Fruit fly (Drosophila melanogaster) whole organism, embryonic: Measurements from ENCODE around the gene Rbbp5.
A peak's percentile ranks its signal among the peaks of the same experiment; 100 is the strongest.

Experiments used
- BtbVII ChIP-seq: fragments of 200-800 bp; sonication (Bioruptor generic); optimal IDR thresholded peaks from 3 replicates; lab custom pipeline; 2017; ENCODE audit warnings: missing biosample characterization, mild to moderate bottlenecking, missing genetic modification characterization
- CG10274 ChIP-seq: fragments of 200-800 bp; sonication (Bioruptor generic); optimal IDR thresholded peaks from 3 replicates; lab custom pipeline; 2017; ENCODE audit warnings: missing biosample characterization, mild to moderate bottlenecking, missing genetic modification characterization
- CG12219 ChIP-seq: fragments of 200-800 bp; sonication (Bioruptor generic); optimal IDR thresholded peaks from 3 replicates; lab custom pipeline; 2018; ENCODE audit warnings: missing biosample characterization, mild to moderate bottlenecking, missing genetic modification characterization
- CG12236 ChIP-seq: fragments of 200-800 bp; sonication (Bioruptor generic); optimal IDR thresholded peaks from 2 replicates; lab custom pipeline; 2016; ENCODE audit warnings: missing biosample characterization, missing genetic modification characterization
- CG12299 ChIP-seq: fragments of 200-800 bp; sonication (Bioruptor generic); optimal IDR thresholded peaks from 2 replicates; lab custom pipeline; 2018; ENCODE audit warnings: missing biosample characterization, mild to moderate bottlenecking, missing genetic modification characterization
- CG12769 ChIP-seq: fragments of 200-800 bp; sonication (Bioruptor generic); optimal IDR thresholded peaks from 2 replicates; lab custom pipeline; 2019; ENCODE audit warnings: missing biosample characterization, mild to moderate bottlenecking, missing genetic modification characterization, moderate library complexity
- CG14050 ChIP-seq: fragments of 200-800 bp; sonication (Bioruptor generic); IDR thresholded peaks from 3 replicates; pipeline ENCODE4 v1.3.6; 2022; ENCODE audit warnings: missing biosample characterization, missing genetic modification characterization
- CG14667 ChIP-seq: fragments of 200-800 bp; sonication (Bioruptor generic); IDR thresholded peaks from 2 replicates; pipeline ENCODE4 v1.3.6; 2022; ENCODE audit warnings: missing biosample characterization, missing genetic modification characterization
- CG14710 ChIP-seq: fragments of 200-800 bp; sonication (Bioruptor generic); optimal IDR thresholded peaks from 3 replicates; lab custom pipeline; 2019; ENCODE audit warnings: missing biosample characterization, mild to moderate bottlenecking, missing genetic modification characterization, moderate library complexity
- CG15479 ChIP-seq: fragments of 200-800 bp; sonication (Bioruptor generic); optimal IDR thresholded peaks from 3 replicates; lab custom pipeline; 2019; ENCODE audit warnings: missing biosample characterization, mild to moderate bottlenecking, missing genetic modification characterization, moderate library complexity
- CG17361 ChIP-seq: fragments of 200-800 bp; sonication (Bioruptor generic); IDR thresholded peaks from 3 replicates; pipeline ENCODE4 v1.3.6; 2022; ENCODE audit warnings: missing biosample characterization, missing genetic modification characterization
- CG17912 ChIP-seq: fragments of 200-800 bp; sonication (Bioruptor generic); optimal IDR thresholded peaks from 2 replicates; lab custom pipeline; 2018; ENCODE audit warnings: missing biosample characterization, mild to moderate bottlenecking, missing genetic modification characterization
- CG2120 ChIP-seq: fragments of 200-800 bp; sonication (Bioruptor generic); optimal IDR thresholded peaks from 3 replicates; lab custom pipeline; 2016; ENCODE audit warnings: missing biosample characterization, missing genetic modification characterization
- CG2129 ChIP-seq: fragments of 200-800 bp; sonication (Bioruptor generic); IDR thresholded peaks from 2 replicates; pipeline ENCODE4 v1.3.6; 2022; ENCODE audit warnings: missing biosample characterization, missing genetic modification characterization; ENCODE audit not compliant: partially characterized antibody
- CG34422 ChIP-seq: fragments of 200-800 bp; sonication (Bioruptor generic); IDR thresholded peaks from 3 replicates; pipeline ENCODE4 v1.3.6; 2022; ENCODE audit warnings: missing biosample characterization, missing genetic modification characterization
- CG3847 ChIP-seq: fragments of 200-800 bp; sonication (Bioruptor generic); IDR thresholded peaks from 2 replicates; pipeline ENCODE4 v1.3.6; 2022; ENCODE audit warnings: missing biosample characterization, missing genetic modification characterization
- CG4328 ChIP-seq: fragments of 200-800 bp; sonication (Bioruptor generic); optimal IDR thresholded peaks from 3 replicates; lab custom pipeline; 2017; ENCODE audit warnings: missing biosample characterization, missing genetic modification reagents, missing genetic modification characterization
- CG4617 ChIP-seq: fragments of 200-800 bp; sonication (Bioruptor generic); optimal IDR thresholded peaks from 3 replicates; lab custom pipeline; 2016; ENCODE audit warnings: missing biosample characterization, missing genetic modification characterization, borderline replicate concordance
- CG4730 ChIP-seq: fragments of 200-800 bp; sonication (Bioruptor generic); IDR thresholded peaks from 2 replicates; pipeline ENCODE4 v1.3.6; 2022; ENCODE audit warnings: missing biosample characterization, missing genetic modification characterization
- CG6689 ChIP-seq: fragments of 200-800 bp; sonication (Bioruptor generic); IDR thresholded peaks from 2 replicates; pipeline ENCODE4 v1.3.6; 2022; ENCODE audit warnings: missing biosample characterization, missing genetic modification characterization
- CG7928 ChIP-seq: fragments of 200-800 bp; sonication (Bioruptor generic); optimal IDR thresholded peaks from 2 replicates; lab custom pipeline; 2017; ENCODE audit warnings: missing biosample characterization, mild to moderate bottlenecking, missing genetic modification characterization
- CTCF ChIP-seq: fragments of 200-800 bp; sonication (Bioruptor generic); optimal IDR thresholded peaks from 2 replicates; lab custom pipeline; 2017; ENCODE audit warnings: missing biosample characterization, mild to moderate bottlenecking, missing genetic modification characterization, moderate library complexity
- Dip3 ChIP-seq: fragments of 200-800 bp; sonication (Bioruptor generic); optimal IDR thresholded peaks from 3 replicates; lab custom pipeline; 2016; ENCODE audit warnings: missing biosample characterization, missing genetic modification characterization
- H15 ChIP-seq: fragments of 200-800 bp; sonication (Bioruptor generic); IDR thresholded peaks from 3 replicates; pipeline ENCODE4 v1.3.6; 2022; ENCODE audit warnings: missing biosample characterization, missing genetic modification characterization
- Hand ChIP-seq: fragments of 200-800 bp; sonication (Bioruptor generic); optimal IDR thresholded peaks from 2 replicates; lab custom pipeline; 2017; ENCODE audit warnings: mild to moderate bottlenecking, missing biosample characterization, missing genetic modification reagents, missing genetic modification characterization
- Hr39 ChIP-seq: fragments of >200 bp; optimal IDR thresholded peaks from 2 replicates; lab custom pipeline; 2017
- Lim3 ChIP-seq: fragments of 200-800 bp; sonication (Bioruptor generic); IDR thresholded peaks from 2 replicates; pipeline ENCODE4 v1.3.6; 2022; ENCODE audit warnings: missing biosample characterization, missing genetic modification characterization
- Med ChIP-seq: fragments of 200-800 bp; sonication (Bioruptor generic); peaks from one replicate; lab custom pipeline; 2016; ENCODE audit warnings: missing biosample characterization, missing genetic modification characterization, mild to moderate bottlenecking, inconsistent platforms, moderate library complexity
- NC2α ChIP-seq: fragments of 200-800 bp; sonication (Bioruptor generic); optimal IDR thresholded peaks from 2 replicates; lab custom pipeline; 2016; ENCODE audit warnings: missing biosample characterization, missing genetic modification characterization
- Nf-YA ChIP-seq: fragments of 200-800 bp; sonication (Bioruptor generic); IDR thresholded peaks from 2 replicates; pipeline ENCODE4 v1.3.6; 2022; ENCODE audit warnings: missing biosample characterization, missing genetic modification characterization
- Nf-YC ChIP-seq: fragments of 200-800 bp; optimal IDR thresholded peaks from 3 replicates; lab custom pipeline; 2019; ENCODE audit warnings: missing biosample characterization, mild to moderate bottlenecking, missing genetic modification characterization, moderate library complexity
- Sin3A ChIP-seq: fragments of >200 bp; optimal IDR thresholded peaks from 2 replicates; lab custom pipeline; 2018
- Six4 ChIP-seq: fragments of 200-800 bp; sonication (Bioruptor generic); optimal IDR thresholded peaks from 2 replicates; lab custom pipeline; 2016; ENCODE audit warnings: missing biosample characterization, missing genetic modification characterization
- amos ChIP-seq: fragments of 200-800 bp; sonication (Bioruptor generic); IDR thresholded peaks from 2 replicates; pipeline ENCODE4 v1.3.6; 2022; ENCODE audit warnings: missing biosample characterization, missing genetic modification characterization; ENCODE audit not compliant: partially characterized antibody
- bab2 ChIP-seq: fragments of 200-800 bp; sonication (Bioruptor generic); optimal IDR thresholded peaks from 2 replicates; lab custom pipeline; 2016; ENCODE audit warnings: missing biosample characterization, missing genetic modification characterization
- crol ChIP-seq: fragments of 200-800 bp; sonication (Bioruptor generic); IDR thresholded peaks from 2 replicates; pipeline ENCODE4 v1.3.6; 2022; ENCODE audit warnings: missing biosample characterization, missing genetic modification characterization
- ewg ChIP-seq: fragments of 200-800 bp; sonication (Bioruptor generic); optimal IDR thresholded peaks from 3 replicates; lab custom pipeline; 2017; ENCODE audit warnings: mild to moderate bottlenecking, missing biosample characterization, missing genetic modification reagents, missing genetic modification characterization
- gsb-n ChIP-seq: fragments of 200-800 bp; sonication (Bioruptor generic); optimal IDR thresholded peaks from 3 replicates; lab custom pipeline; 2018; ENCODE audit warnings: missing biosample characterization, mild to moderate bottlenecking, missing genetic modification characterization
- gt ChIP-seq: fragments of 200-800 bp; sonication (Bioruptor generic); IDR thresholded peaks from 2 replicates; pipeline ENCODE4 v1.3.6; 2022; ENCODE audit warnings: missing biosample characterization, missing genetic modification characterization
- hb ChIP-seq: fragments of 200-800 bp; sonication (Bioruptor generic); IDR thresholded peaks from 3 replicates; pipeline ENCODE4 v1.3.6; 2022; ENCODE audit warnings: missing biosample characterization, missing genetic modification characterization; ENCODE audit not compliant: partially characterized antibody
- hkb ChIP-seq, 2 experiments: fragments of 200-800 bp in 1 of 2; fragments of >200 bp in 1 of 2; sonication (Bioruptor generic) in 1 of 2; IDR thresholded peaks in 1 of 2; optimal IDR thresholded peaks in 1 of 2; 2 replicates each; pipeline versions ENCODE4 v1.3.6 to Lab custom; 2017 to 2022; ENCODE audit warnings: missing biosample characterization in 1 of 2, missing genetic modification characterization in 1 of 2
- lab ChIP-seq: fragments of 200-800 bp; sonication (Bioruptor generic); optimal IDR thresholded peaks from 3 replicates; lab custom pipeline; 2017; ENCODE audit warnings: missing biosample characterization, missing genetic modification characterization, mild to moderate bottlenecking, moderate library complexity, missing genetic modification reagents
- lmd ChIP-seq: fragments of 200-800 bp; sonication (Bioruptor generic); IDR thresholded peaks from 2 replicates; pipeline ENCODE4 v1.3.6; 2022; ENCODE audit warnings: missing biosample characterization, missing genetic modification characterization
- onecut ChIP-seq: fragments of 200-800 bp; sonication (Bioruptor generic); IDR thresholded peaks from 2 replicates; pipeline ENCODE4 v1.3.6; 2022; ENCODE audit warnings: missing biosample characterization, missing genetic modification characterization
- pzg ChIP-seq: fragments of 200-800 bp; sonication (Bioruptor generic); optimal IDR thresholded peaks from 3 replicates; lab custom pipeline; 2018; ENCODE audit warnings: missing biosample characterization, mild to moderate bottlenecking, missing genetic modification characterization, moderate library complexity
- row ChIP-seq: fragments of 200-800 bp; sonication (Bioruptor generic); IDR thresholded peaks from 3 replicates; pipeline ENCODE4 v1.3.6; 2022; ENCODE audit warnings: missing biosample characterization, missing genetic modification characterization
- salm ChIP-seq: fragments of 200-800 bp; sonication (Bioruptor generic); optimal IDR thresholded peaks from 2 replicates; lab custom pipeline; 2018; ENCODE audit warnings: missing biosample characterization, mild to moderate bottlenecking, missing genetic modification characterization
- stwl ChIP-seq: fragments of 200-800 bp; sonication (Bioruptor generic); optimal IDR thresholded peaks from 3 replicates; lab custom pipeline; 2018; ENCODE audit warnings: missing biosample characterization, mild to moderate bottlenecking, missing genetic modification characterization, moderate library complexity
- zf30C ChIP-seq: fragments of 200-800 bp; sonication (Bioruptor generic); optimal IDR thresholded peaks from 3 replicates; lab custom pipeline; 2018; ENCODE audit warnings: missing biosample characterization, mild to moderate bottlenecking, missing genetic modification characterization

Gene Rbbp5

DNA sequence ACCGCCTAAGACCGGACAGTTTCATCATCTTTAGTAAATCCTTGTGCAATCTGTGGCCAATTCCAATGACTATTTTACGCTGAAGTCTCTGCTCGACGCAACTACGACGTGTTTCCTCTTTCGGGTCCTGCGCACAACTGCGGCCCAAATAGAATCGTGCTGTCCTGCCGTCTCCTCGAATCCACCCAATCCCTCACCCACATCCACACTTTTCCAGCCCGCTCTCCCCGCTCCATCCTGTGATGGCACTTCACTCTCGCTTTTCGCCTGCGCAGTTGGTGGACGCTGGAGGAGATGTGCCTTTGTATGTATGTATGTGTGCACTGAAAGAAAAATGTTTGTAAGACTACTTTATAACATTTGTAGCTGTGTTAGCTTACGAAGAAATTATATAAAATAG lies 41.6 kb downstream of the Rbbp5 start, which contains the start of gene CG32225 (continued):
- TF ChIP-seq CG2120 (peak; percentile 8), Med (GFP tag; lab: Kevin White, UChicago) (peak; percentile 4), onecut (GFP tag; lab: Robert Waterston, UW) (peak; percentile 44; the same call in 1 of the 2 replicates), row (GFP tag; lab: Robert Waterston, UW) (peak; percentile 49; the same call in 1 of the 3 replicates), Nf-YC (tag; lab: Kevin White, UChicago) (peak; percentile 3), CG34422 (peak; percentile 31; the same call in 1 of the 3 replicates), CG14050 (GFP tag; lab: Robert Waterston, UW) (no peak), amos (GFP tag; lab: Robert Waterston, UW) (no peak), zf30C (GFP tag; lab: Kevin White, UChicago) (peak; percentile 53), lab (GFP tag; lab: Kevin White, UChicago) (peak; percentile 37), ewg (GFP tag; lab: Kevin White, UChicago) (peak; percentile 99)

- TF ChIP-seq CTCF (GFP tag; lab: Kevin White, UChicago) = peak; percentile 16
- peak; percentile 69 for TF ChIP-seq CG14050 (GFP tag; lab: Robert Waterston, UW)
- peak; percentile 98 for TF ChIP-seq CG2129 (GFP tag; lab: Robert Waterston, UW)
- peak; percentile 86 for TF ChIP-seq lmd
- TF ChIP-seq CG3847 (GFP tag; lab: Robert Waterston, UW) = peak; percentile 82
- no peak for TF ChIP-seq CG4328 (GFP tag; lab: Kevin White, UChicago)
- TF ChIP-seq CG14710 (tag; lab: Kevin White, UChicago) = peak; percentile 91
- TF ChIP-seq CG10274 (GFP tag; lab: Kevin White, UChicago) = peak; percentile 14
- peak; percentile 82 for TF ChIP-seq CG17361 (GFP tag; lab: Robert Waterston, UW)
- peak; percentile 52; the same call in 1 of the 2 replicates for TF ChIP-seq Nf-YA (GFP tag; lab: Robert Waterston, UW)
- peak; percentile 26 for TF ChIP-seq Six4 (GFP tag; lab: Kevin White, UChicago)
- TF ChIP-seq CG12299 = peak; percentile 47
- TF ChIP-seq Hr39 (lab: Kevin White, UChicago) = no peak
- peak; percentile 33 for TF ChIP-seq CG12219
- no peak for TF ChIP-seq CG15479
- TF ChIP-seq stwl (tag; lab: Kevin White, UChicago) = peak; percentile 63
- TF ChIP-seq NC2α = peak; percentile 47
- TF ChIP-seq H15 (GFP tag; lab: Robert Waterston, UW) = peak; percentile 70; the same call in 2 of the 3 replicates
- peak; percentile 1 for TF ChIP-seq Hand (GFP tag; lab: Kevin White, UChicago)
- TF ChIP-seq CG4617 (GFP tag; lab: Kevin White, UChicago) = peak; percentile 93
- peak; percentile 81 for TF ChIP-seq pzg (GFP tag; lab: Kevin White, UChicago)
- no peak for TF ChIP-seq CG12236 (GFP tag; lab: Kevin White, UChicago)
- peak; percentile 64 for TF ChIP-seq bab2 (GFP tag; lab: Kevin White, UChicago)
- peak; percentile 23 for TF ChIP-seq CG17912 (GFP tag; lab: Kevin White, UChicago)
- no peak for TF ChIP-seq gsb-n (tag; lab: Kevin White, UChicago)
- TF ChIP-seq CG6689 (GFP tag; lab: Robert Waterston, UW) = peak; percentile 82
- peak; percentile 97 for TF ChIP-seq hb (GFP tag; lab: Robert Waterston, UW)
- peak; percentile 15 for TF ChIP-seq salm (tag; lab: Kevin White, UChicago)
- TF ChIP-seq CG14667 (GFP tag; lab: Robert Waterston, UW) = peak; percentile 77
- peak; percentile 77 for TF ChIP-seq Dip3
- TF ChIP-seq CG12769 = no peak
- TF ChIP-seq Sin3A (lab: Kevin White, UChicago) = peak; percentile 95
- TF ChIP-seq hkb (optimal IDR thresholded peaks at IDR 0.05; lab: Kevin White, UChicago) = peak; percentile 46
- peak; percentile 67 for TF ChIP-seq hkb (GFP tag; IDR thresholded peaks at IDR 0.05; lab: Robert Waterston, UW)
- peak; percentile 53 for TF ChIP-seq BtbVII
- peak; percentile 88 for TF ChIP-seq CG7928
- TF ChIP-seq Lim3 (GFP tag; lab: Robert Waterston, UW) = no peak
- TF ChIP-seq CG4730 (GFP tag; lab: Robert Waterston, UW) = peak; percentile 70
- 0 out of 2 replicates have a peak, but pooled peaks have one; percentile 9 for TF ChIP-seq gt (GFP tag; lab: Robert Waterston, UW)
- TF ChIP-seq crol (GFP tag; lab: Robert Waterston, UW) = no peak
Measured at dm6 chr3L:20302081-20302630, 45.6 kb downstream of the Rbbp5 start, which contains the start of gene Pex23. Pex23 (minus strand) TSS chr3L:20302141.
